Worm (Caenorhabditis elegans): ENCODE measurements around the gene ooc-3.

Gene ooc-3

ce11 chrII:11455715-11456114, 39.4 kb downstream of the ooc-3 start:
- no peak for TF ChIP-seq mxl-3 (GFP tag; optimal IDR thresholded peaks at IDR 0.05)
- TF ChIP-seq attf-4 (tag; optimal IDR thresholded peaks at IDR 0.05): no peak
- TF ChIP-seq D1046.2 (GFP tag; IDR thresholded peaks at IDR 0.05): no peak
- no peak for TF ChIP-seq zip-11 (GFP tag; IDR thresholded peaks at IDR 0.05)
- TF ChIP-seq skn-1 (tag; optimal IDR thresholded peaks at IDR 0.05): no peak
- TF ChIP-seq mep-1 (tag; optimal IDR thresholded peaks at IDR 0.05): peak; percentile 5
- no peak for TF ChIP-seq dmd-9 (GFP tag; IDR thresholded peaks at IDR 0.05)
- no peak for TF ChIP-seq ceh-62 (tag; optimal IDR thresholded peaks at IDR 0.05)
- TF ChIP-seq arid-1 (GFP tag; conservative IDR thresholded peaks at IDR 0.05): no peak
- TF ChIP-seq lin-38 (GFP tag; IDR thresholded peaks at IDR 0.05): peak; percentile 30
- no peak for TF ChIP-seq nhr-77 (tag; optimal IDR thresholded peaks at IDR 0.05)
- TF ChIP-seq ceh-28 (tag; optimal IDR thresholded peaks at IDR 0.05): no peak
- no peak for TF ChIP-seq nhr-6 (tag; optimal IDR thresholded peaks at IDR 0.05)
- TF ChIP-seq set-16 (GFP tag; IDR thresholded peaks at IDR 0.05): no peak
- peak; percentile 25 for TF ChIP-seq mes-2 (tag; optimal IDR thresholded peaks at IDR 0.05; ENCODE audit: poor library complexity, severe bottlenecking)

- TF ChIP-seq aha-1 (tag): peak; percentile 13
- no peak for TF ChIP-seq nhr-237 (tag; optimal IDR thresholded peaks at IDR 0.05)
- peak; percentile 89 for TF ChIP-seq set-16 (GFP tag; IDR thresholded peaks at IDR 0.05)
These were observed 40.0 kb downstream of the ooc-3 start for ce11 chrII:11455140-11455539.

- TF ChIP-seq snpc-4 (tag; optimal IDR thresholded peaks at IDR 0.05) (no peak), duxl-1 (tag; optimal IDR thresholded peaks at IDR 0.05; ENCODE audit: poor library complexity) (no peak), egl-43 (GFP tag; IDR thresholded peaks at IDR 0.05) (no peak), mes-2 (tag; optimal IDR thresholded peaks at IDR 0.05; ENCODE audit: poor library complexity, severe bottlenecking) (no peak), unc-62 (GFP tag; optimal IDR thresholded peaks at IDR 0.05 in 1 of 2) (no peak), unc-62 (tag; optimal IDR thresholded peaks at IDR 0.05) (no peak), sdz-12 (GFP tag; optimal IDR thresholded peaks at IDR 0.05) (no peak), fkh-10 (GFP tag; optimal IDR thresholded peaks at IDR 0.05) (no peak), nhr-42 (GFP tag; IDR thresholded peaks at IDR 0.05) (no peak), hmg-1.1 (GFP tag; IDR thresholded peaks at IDR 0.05) (0 out of 2 replicates have a peak, but pooled peaks have one; percentile 10), lir-3 (tag; optimal IDR thresholded peaks at IDR 0.05) (no peak), T26A8.4 (GFP tag; IDR thresholded peaks at IDR 0.05) (no peak), dve-1 (tag; optimal IDR thresholded peaks at IDR 0.05; ENCODE audit: insufficient read depth) (no peak), lin-38 (GFP tag; IDR thresholded peaks at IDR 0.05) (no peak), ceh-82 (tag; optimal IDR thresholded peaks at IDR 0.05) (no peak), dmd-6 (GFP tag; IDR thresholded peaks at IDR 0.05) (peak; percentile 13; the same call in 1 of the 2 replicates), nhr-25 (tag; optimal IDR thresholded peaks at IDR 0.05; ENCODE audit: borderline replicate concordance, insufficient read depth) (no peak)
These were observed 41.5 kb downstream of the ooc-3 start for ce11 chrII:11453639-11454038.

- peak; percentile 79; the same call in 1 of the 2 replicates for TF ChIP-seq zfp-3 (GFP tag; conservative IDR thresholded peaks at IDR 0.05)
- 0 out of 2 replicates have a peak, but pooled peaks have one; percentile 49 for TF ChIP-seq F44E2.7 (GFP tag; IDR thresholded peaks at IDR 0.05)
- TF ChIP-seq mep-1 (tag; optimal IDR thresholded peaks at IDR 0.05): peak; percentile 95
- TF ChIP-seq hlh-11 (tag; optimal IDR thresholded peaks at IDR 0.05): peak; percentile 91
- no peak for TF ChIP-seq ceh-62 (tag; optimal IDR thresholded peaks at IDR 0.05)
- TF ChIP-seq mdt-29 (GFP tag; IDR thresholded peaks at IDR 0.05): 0 out of 2 replicates have a peak, but pooled peaks have one; percentile 11
- TF ChIP-seq fkh-10 (GFP tag; optimal IDR thresholded peaks at IDR 0.05): peak; percentile 60
- peak; percentile 62; the same call in 1 of the 2 replicates for TF ChIP-seq ceh-44 (GFP tag; IDR thresholded peaks at IDR 0.05)
- peak; percentile 78 for TF ChIP-seq F37D6.2 (tag; optimal IDR thresholded peaks at IDR 0.05)
- peak in 1 of 2 experiments; percentile 76 for TF ChIP-seq mdl-1 (tag; optimal IDR thresholded peaks at IDR 0.05)
- peak; percentile 48 for TF ChIP-seq ceh-28 (tag; optimal IDR thresholded peaks at IDR 0.05)
- peak; percentile 61; the same call in 1 of the 2 replicates for TF ChIP-seq ctbp-1 (GFP tag; IDR thresholded peaks at IDR 0.05)
- TF ChIP-seq F49E8.2 (tag; optimal IDR thresholded peaks at IDR 0.05; ENCODE audit: borderline replicate concordance): peak; percentile 34
- no peak for TF ChIP-seq cey-2 (tag; optimal IDR thresholded peaks at IDR 0.05; ENCODE audit: borderline replicate concordance, insufficient read depth)
- TF ChIP-seq vab-7 (GFP tag; IDR thresholded peaks at IDR 0.05): peak; percentile 46; the same call in 1 of the 2 replicates
- TF ChIP-seq R02D3.7 (tag; optimal IDR thresholded peaks at IDR 0.05): no peak
- peak; percentile 41 for TF ChIP-seq pqm-1 (tag; optimal IDR thresholded peaks at IDR 0.05)
- peak; percentile 81 for TF ChIP-seq daf-19 (GFP tag; conservative IDR thresholded peaks at IDR 0.05)
- peak; percentile 35 for TF ChIP-seq ama-1 (optimal IDR thresholded peaks at IDR 0.05)
These were observed 42.1 kb downstream of the ooc-3 start, which contains the start of gene rsp-1 for ce11 chrII:11453025-11453424. TSS of gene rsp-1 (plus strand) at chrII:11453362.

All from whole organism, L4 larva.